Worm (Caenorhabditis elegans): ENCODE results near the gene F54B8.4.
A peak's percentile ranks its signal among the peaks of the same experiment; 100 is the strongest.

Gene F54B8.4

ce11 chrV:15815962-15816432, at the start of gene F54B8.4, which contains the start of gene fbxa-69:
TSS of gene F54B8.4 (plus strand) at chrV:15816382.
TSS of gene fbxa-69 (minus strand) at chrV:15815971.
- TF ChIP-seq T22C8.4 (GFP tag; IDR thresholded peaks at IDR 0.05) (no peak), med-1 (GFP tag; optimal IDR thresholded peaks at IDR 0.05; ENCODE audit: insufficient read depth) (no peak), flt-1 (GFP tag; IDR thresholded peaks at IDR 0.05) (no peak), cog-1 (tag; optimal IDR thresholded peaks at IDR 0.05) (no peak), tab-1 (GFP tag; IDR thresholded peaks at IDR 0.05) (no peak), ref-1 (GFP tag; conservative IDR thresholded peaks at IDR 0.05) (no peak), klf-2 (GFP tag; conservative IDR thresholded peaks at IDR 0.05) (no peak), ztf-29 (GFP tag; IDR thresholded peaks at IDR 0.05) (no peak), ztf-23 (GFP tag; IDR thresholded peaks at IDR 0.05) (no peak)

ce11 chrV:15767385-15767784, 48.8 kb upstream of the F54B8.4 start:
- TF ChIP-seq T22C8.4 (GFP tag; IDR thresholded peaks at IDR 0.05) (peak; percentile 22; the same call in 1 of the 2 replicates), ztf-23 (GFP tag; IDR thresholded peaks at IDR 0.05) (0 out of 2 replicates have a peak, but pooled peaks have one; percentile 57), tab-1 (GFP tag; IDR thresholded peaks at IDR 0.05) (peak; percentile 75), ref-1 (GFP tag; conservative IDR thresholded peaks at IDR 0.05) (0 out of 2 replicates have a peak, but pooled peaks have one; percentile 11), flt-1 (GFP tag; IDR thresholded peaks at IDR 0.05) (peak; percentile 39; the same call in 1 of the 2 replicates)

ce11 chrV:15769072-15769471, 47.1 kb upstream of the F54B8.4 start, which contains the start of gene F57A10.4:
TSS of gene F57A10.4 (plus strand) at chrV:15769438.
- no peak for TF ChIP-seq tab-1 (GFP tag; IDR thresholded peaks at IDR 0.05)
- no peak for TF ChIP-seq ref-1 (GFP tag; conservative IDR thresholded peaks at IDR 0.05)
- no peak for TF ChIP-seq med-1 (GFP tag; optimal IDR thresholded peaks at IDR 0.05; ENCODE audit: insufficient read depth)
- TF ChIP-seq ztf-23 (GFP tag; IDR thresholded peaks at IDR 0.05), result no peak
- TF ChIP-seq cog-1 (tag; optimal IDR thresholded peaks at IDR 0.05), result no peak
- no peak for TF ChIP-seq T22C8.4 (GFP tag; IDR thresholded peaks at IDR 0.05)
- no peak for TF ChIP-seq klf-2 (GFP tag; conservative IDR thresholded peaks at IDR 0.05)

- TF ChIP-seq tab-1 (GFP tag; IDR thresholded peaks at IDR 0.05) (no peak), cog-1 (tag; optimal IDR thresholded peaks at IDR 0.05) (no peak), ztf-23 (GFP tag; IDR thresholded peaks at IDR 0.05) (no peak), flt-1 (GFP tag; IDR thresholded peaks at IDR 0.05) (no peak), klf-2 (GFP tag; conservative IDR thresholded peaks at IDR 0.05) (no peak), ref-1 (GFP tag; conservative IDR thresholded peaks at IDR 0.05) (no peak), med-1 (GFP tag; optimal IDR thresholded peaks at IDR 0.05; ENCODE audit: insufficient read depth) (no peak), T22C8.4 (GFP tag; IDR thresholded peaks at IDR 0.05) (no peak), ztf-29 (GFP tag; IDR thresholded peaks at IDR 0.05) (no peak)
Measured at ce11 chrV:15773141-15773540, 43.0 kb upstream of the F54B8.4 start, which contains the start of gene nhr-60. TSS of gene nhr-60 (minus strand) at chrV:15773241.

- TF ChIP-seq T22C8.4 (GFP tag; IDR thresholded peaks at IDR 0.05), result no peak
- TF ChIP-seq klf-2 (GFP tag; conservative IDR thresholded peaks at IDR 0.05), result no peak
- no peak for TF ChIP-seq tab-1 (GFP tag; IDR thresholded peaks at IDR 0.05)
- no peak for TF ChIP-seq cog-1 (tag; optimal IDR thresholded peaks at IDR 0.05)
- TF ChIP-seq flt-1 (GFP tag; IDR thresholded peaks at IDR 0.05), result no peak
- no peak for TF ChIP-seq ztf-23 (GFP tag; IDR thresholded peaks at IDR 0.05)
- no peak for TF ChIP-seq ztf-29 (GFP tag; IDR thresholded peaks at IDR 0.05)
- no peak for TF ChIP-seq med-1 (GFP tag; optimal IDR thresholded peaks at IDR 0.05; ENCODE audit: insufficient read depth)
- no peak for TF ChIP-seq ref-1 (GFP tag; conservative IDR thresholded peaks at IDR 0.05)
Measured at ce11 chrV:15773941-15774340, 42.2 kb upstream of the F54B8.4 start.

ce11 chrV:15776651-15777050, 39.5 kb upstream of the F54B8.4 start, which contains the start of gene nhr-283:
TSS of gene nhr-283 (minus strand) at chrV:15776751.
- TF ChIP-seq ref-1 (GFP tag; conservative IDR thresholded peaks at IDR 0.05), result no peak
- no peak for TF ChIP-seq tab-1 (GFP tag; IDR thresholded peaks at IDR 0.05)
- no peak for TF ChIP-seq cog-1 (tag; optimal IDR thresholded peaks at IDR 0.05)
- no peak for TF ChIP-seq flt-1 (GFP tag; IDR thresholded peaks at IDR 0.05)

- TF ChIP-seq klf-2 (GFP tag; conservative IDR thresholded peaks at IDR 0.05), result no peak
- TF ChIP-seq med-1 (GFP tag; optimal IDR thresholded peaks at IDR 0.05; ENCODE audit: insufficient read depth), result no peak
- no peak for TF ChIP-seq ztf-29 (GFP tag; IDR thresholded peaks at IDR 0.05)
- TF ChIP-seq T22C8.4 (GFP tag; IDR thresholded peaks at IDR 0.05), result no peak
- TF ChIP-seq cog-1 (tag; optimal IDR thresholded peaks at IDR 0.05), result no peak
- no peak for TF ChIP-seq flt-1 (GFP tag; IDR thresholded peaks at IDR 0.05)
- TF ChIP-seq ztf-23 (GFP tag; IDR thresholded peaks at IDR 0.05), result no peak
- TF ChIP-seq ref-1 (GFP tag; conservative IDR thresholded peaks at IDR 0.05), result no peak
- no peak for TF ChIP-seq tab-1 (GFP tag; IDR thresholded peaks at IDR 0.05)
Measured at ce11 chrV:15779128-15779729, 37.0 kb upstream of the F54B8.4 start, which contains the start of the genes nhr-285 and irld-52. TSS of gene nhr-285 (minus strand) at chrV:15779228. TSS of gene irld-52 (plus strand) at chrV:15779679.

ce11 chrV:15781086-15781485, 35.1 kb upstream of the F54B8.4 start, which contains the start of gene T26E4.2:
TSS of gene T26E4.2 (plus strand) at chrV:15781386.
- no peak for TF ChIP-seq T22C8.4 (GFP tag; IDR thresholded peaks at IDR 0.05)
- no peak for TF ChIP-seq flt-1 (GFP tag; IDR thresholded peaks at IDR 0.05)
- no peak for TF ChIP-seq tab-1 (GFP tag; IDR thresholded peaks at IDR 0.05)
- TF ChIP-seq klf-2 (GFP tag; conservative IDR thresholded peaks at IDR 0.05), result no peak
- no peak for TF ChIP-seq med-1 (GFP tag; optimal IDR thresholded peaks at IDR 0.05; ENCODE audit: insufficient read depth)
- no peak for TF ChIP-seq ztf-29 (GFP tag; IDR thresholded peaks at IDR 0.05)
- TF ChIP-seq ztf-23 (GFP tag; IDR thresholded peaks at IDR 0.05), result no peak
- TF ChIP-seq ref-1 (GFP tag; conservative IDR thresholded peaks at IDR 0.05), result no peak
- TF ChIP-seq cog-1 (tag; optimal IDR thresholded peaks at IDR 0.05), result no peak

ce11 chrV:15782494-15782893, 33.7 kb upstream of the F54B8.4 start, which contains the start of gene T26E4.3:
TSS of gene T26E4.3 (plus strand) at chrV:15782794.
- TF ChIP-seq ref-1 (GFP tag; conservative IDR thresholded peaks at IDR 0.05), result no peak
- TF ChIP-seq ztf-29 (GFP tag; IDR thresholded peaks at IDR 0.05), result no peak
- TF ChIP-seq cog-1 (tag; optimal IDR thresholded peaks at IDR 0.05), result no peak
- TF ChIP-seq klf-2 (GFP tag; conservative IDR thresholded peaks at IDR 0.05), result no peak
- no peak for TF ChIP-seq ztf-23 (GFP tag; IDR thresholded peaks at IDR 0.05)
- no peak for TF ChIP-seq T22C8.4 (GFP tag; IDR thresholded peaks at IDR 0.05)
- no peak for TF ChIP-seq tab-1 (GFP tag; IDR thresholded peaks at IDR 0.05)
- no peak for TF ChIP-seq flt-1 (GFP tag; IDR thresholded peaks at IDR 0.05)
- no peak for TF ChIP-seq med-1 (GFP tag; optimal IDR thresholded peaks at IDR 0.05; ENCODE audit: insufficient read depth)
